Worm (Caenorhabditis elegans) whole organism, L4 larva: ENCODE measurements around the gene hrg-3.

Source experiments
- F10B5.3 ChIP-seq: sonication (generic microtip); optimal IDR thresholded peaks from 2 replicates; lab custom pipeline; 2016; ENCODE audit warnings: mild to moderate bottlenecking, missing genetic modification characterization, missing compliant biosample characterization
- F26F4.8 ChIP-seq: fragments of 200-800 bp; sonication (Bioruptor generic); conservative IDR thresholded peaks from 2 replicates; pipeline ENCODE4 v1.3.6; 2022; ENCODE audit warnings: missing genetic modification characterization, missing compliant biosample characterization
- F37D6.2 ChIP-seq: sonication (generic microtip); optimal IDR thresholded peaks from 2 replicates; lab custom pipeline; 2016; ENCODE audit warnings: mild to moderate bottlenecking, missing genetic modification characterization, missing compliant biosample characterization
- F44E2.7 ChIP-seq: fragments of 200-800 bp; sonication (Bioruptor generic); IDR thresholded peaks from 2 replicates; pipeline ENCODE4 v2.1.2; 2022; ENCODE audit warnings: missing genetic modification characterization, missing compliant biosample characterization
- T20F7.1 ChIP-seq: fragments of 200-800 bp; sonication (Bioruptor generic); optimal IDR thresholded peaks from 2 replicates; lab custom pipeline; 2018; ENCODE audit warnings: mild to moderate bottlenecking, missing genetic modification characterization, missing compliant biosample characterization
- T26A8.4 ChIP-seq: fragments of 200-800 bp; sonication (Bioruptor generic); IDR thresholded peaks from 2 replicates; pipeline ENCODE4 v1.3.6; 2022; ENCODE audit warnings: missing genetic modification characterization, missing compliant biosample characterization
- Y105C5A.15 ChIP-seq: fragments of 200-800 bp; sonication (Bioruptor generic); IDR thresholded peaks from 2 replicates; pipeline ENCODE4 v1.3.6; 2022; ENCODE audit warnings: missing genetic modification characterization, missing compliant biosample characterization
- Y48G9A.11 ChIP-seq: fragments of 200-800 bp; sonication (Bioruptor generic); IDR thresholded peaks from 2 replicates; pipeline ENCODE4 v1.3.6; 2022; ENCODE audit warnings: missing genetic modification reagents, missing genetic modification characterization, missing compliant biosample characterization
- ZK337.2 ChIP-seq: fragments of 200-800 bp; sonication (Bioruptor generic); IDR thresholded peaks from 2 replicates; pipeline ENCODE4 v1.3.6; 2022; ENCODE audit warnings: missing genetic modification reagents, missing genetic modification characterization, missing compliant biosample characterization
- ZK546.5 ChIP-seq, 2 experiments: sonication (generic microtip); optimal IDR thresholded peaks; 2 replicates each; lab custom pipeline; 2017; ENCODE audit warnings: missing biosample characterization in 2 of 2, missing genetic modification characterization in 2 of 2
- attf-4 ChIP-seq: sonication (generic microtip); optimal IDR thresholded peaks from 3 replicates; lab custom pipeline; 2017; ENCODE audit warnings: missing biosample characterization, missing genetic modification characterization
- ceh-20 ChIP-seq: fragments of 200-800 bp; sonication (Bioruptor generic); IDR thresholded peaks from 2 replicates; pipeline ENCODE4 v1.3.6; 2022; ENCODE audit warnings: missing genetic modification reagents, missing genetic modification characterization, missing compliant biosample characterization
- ceh-28 ChIP-seq: fragments of 150-350 bp; optimal IDR thresholded peaks from 2 replicates; lab custom pipeline; 2014; ENCODE audit warnings: missing biosample characterization, missing genetic modification reagents, missing genetic modification characterization
- ceh-32 ChIP-seq: sonication (generic microtip); optimal IDR thresholded peaks from 2 replicates; lab custom pipeline; 2016; ENCODE audit warnings: mild to moderate bottlenecking, missing genetic modification characterization, missing compliant biosample characterization; ENCODE audit not compliant: poor library complexity
- ceh-44 ChIP-seq: fragments of 200-800 bp; sonication (Bioruptor generic); IDR thresholded peaks from 2 replicates; pipeline ENCODE4 v1.3.6; 2022; ENCODE audit warnings: missing genetic modification reagents, missing genetic modification characterization, missing compliant biosample characterization
- ceh-62 ChIP-seq: sonication (generic microtip); optimal IDR thresholded peaks from 2 replicates; lab custom pipeline; 2017; ENCODE audit warnings: missing biosample characterization, missing genetic modification characterization
- ceh-82 ChIP-seq: sonication (generic microtip); optimal IDR thresholded peaks from 2 replicates; lab custom pipeline; 2017; ENCODE audit warnings: missing biosample characterization, missing genetic modification characterization
- ces-1 ChIP-seq: fragments of 150-350 bp; sonication (generic microtip); optimal IDR thresholded peaks from 4 replicates; lab custom pipeline; 2014; ENCODE audit warnings: missing biosample characterization, missing genetic modification reagents, missing genetic modification characterization
- ctbp-1 ChIP-seq: fragments of 200-800 bp; sonication (Bioruptor generic); IDR thresholded peaks from 2 replicates; pipeline ENCODE4 v1.3.6; 2022; ENCODE audit warnings: missing genetic modification reagents, missing genetic modification characterization, missing compliant biosample characterization
- daf-8 ChIP-seq: fragments of 200-800 bp; sonication (Bioruptor generic); IDR thresholded peaks from 2 replicates; pipeline ENCODE4 v1.3.6; 2022; ENCODE audit warnings: missing genetic modification characterization, missing compliant biosample characterization
- dmd-6 ChIP-seq: fragments of 200-800 bp; sonication (Bioruptor generic); IDR thresholded peaks from 2 replicates; pipeline ENCODE4 v1.3.6; 2022; ENCODE audit warnings: missing genetic modification reagents, missing genetic modification characterization, missing compliant biosample characterization
- dmd-8 ChIP-seq: fragments of 200-800 bp; sonication (Bioruptor generic); IDR thresholded peaks from 2 replicates; pipeline ENCODE4 v1.3.6; 2022; ENCODE audit warnings: missing genetic modification characterization, missing compliant biosample characterization
- dve-1 ChIP-seq: sonication (generic microtip); optimal IDR thresholded peaks from 2 replicates; lab custom pipeline; 2017; ENCODE audit warnings: antibody characterized with exemption, mild to moderate bottlenecking, missing genetic modification characterization, missing compliant biosample characterization; ENCODE audit not compliant: insufficient read depth
- egl-27 ChIP-seq: sonication (generic microtip); optimal IDR thresholded peaks from 3 replicates; lab custom pipeline; 2017; ENCODE audit warnings: missing biosample characterization, missing genetic modification reagents, missing genetic modification characterization
- egl-43 ChIP-seq: fragments of 200-800 bp; sonication (Bioruptor generic); IDR thresholded peaks from 2 replicates; pipeline ENCODE4 v1.3.6; 2022; ENCODE audit warnings: missing genetic modification reagents, missing genetic modification characterization, missing compliant biosample characterization
- fkh-10 ChIP-seq: fragments of 150-350 bp; optimal IDR thresholded peaks from 2 replicates; lab custom pipeline; 2014; ENCODE audit warnings: missing biosample characterization, missing genetic modification reagents, missing genetic modification characterization
- fos-1 ChIP-seq: fragments of 150-350 bp; optimal IDR thresholded peaks from 2 replicates; lab custom pipeline; 2014; ENCODE audit warnings: missing biosample characterization, missing genetic modification characterization
- hmg-1.1 ChIP-seq: fragments of 200-800 bp; sonication (Bioruptor generic); IDR thresholded peaks from 2 replicates; pipeline ENCODE4 v1.3.6; 2022; ENCODE audit warnings: missing genetic modification reagents, missing genetic modification characterization, missing compliant biosample characterization
- lin-29 ChIP-seq: fragments of 200-800 bp; sonication (Bioruptor generic); IDR thresholded peaks from 2 replicates; pipeline ENCODE4 v1.3.6; 2022; ENCODE audit warnings: missing genetic modification reagents, missing genetic modification characterization, missing compliant biosample characterization
- lsy-2 ChIP-seq, 2 experiments: fragments of 150-350 bp in 1 of 2; sonication (generic microtip) in 1 of 2; optimal IDR thresholded peaks; 2 replicates each; lab custom pipeline; 2014 to 2017; ENCODE audit warnings: missing biosample characterization in 2 of 2, missing genetic modification characterization in 2 of 2
- madf-9 ChIP-seq: fragments of 200-800 bp; sonication (Bioruptor generic); conservative IDR thresholded peaks from 2 replicates; pipeline ENCODE4 v1.3.6; 2022; ENCODE audit warnings: missing genetic modification reagents, missing genetic modification characterization, missing compliant biosample characterization
- mdt-29 ChIP-seq: fragments of 200-800 bp; sonication (Bioruptor generic); IDR thresholded peaks from 2 replicates; pipeline ENCODE4 v1.3.6; 2022; ENCODE audit warnings: missing genetic modification reagents, missing genetic modification characterization, missing compliant biosample characterization
- mep-1 ChIP-seq: fragments of 150-350 bp; sonication (generic microtip); optimal IDR thresholded peaks from 3 replicates; lab custom pipeline; 2014; ENCODE audit warnings: missing biosample characterization, missing genetic modification characterization
- mxl-2 ChIP-seq: fragments of 200-800 bp; sonication (Bioruptor generic); conservative IDR thresholded peaks from 2 replicates; pipeline ENCODE4 v1.3.6; 2022; ENCODE audit warnings: missing genetic modification reagents, missing genetic modification characterization, missing compliant biosample characterization
- nhr-10 ChIP-seq: fragments of 150-350 bp; optimal IDR thresholded peaks from 2 replicates; lab custom pipeline; 2014; ENCODE audit warnings: missing biosample characterization, missing genetic modification characterization
- nhr-102 ChIP-seq: sonication (generic microtip); optimal IDR thresholded peaks from 2 replicates; lab custom pipeline; 2016; ENCODE audit warnings: mild to moderate bottlenecking, missing genetic modification characterization, moderate library complexity, missing compliant biosample characterization
- nhr-11 ChIP-seq: fragments of 150-350 bp; optimal IDR thresholded peaks from 2 replicates; lab custom pipeline; 2014; ENCODE audit warnings: missing biosample characterization, missing genetic modification characterization
- nhr-25 ChIP-seq: sonication (generic microtip); optimal IDR thresholded peaks from 2 replicates; lab custom pipeline; 2017; ENCODE audit warnings: missing genetic modification characterization, mild to moderate bottlenecking, missing compliant biosample characterization, antibody characterized with exemption, moderate library complexity, borderline replicate concordance; ENCODE audit not compliant: insufficient read depth
- nhr-28 ChIP-seq: fragments of 150-350 bp; optimal IDR thresholded peaks from 2 replicates; lab custom pipeline; 2014; ENCODE audit warnings: missing biosample characterization, missing genetic modification characterization
- nhr-42 ChIP-seq: fragments of 200-800 bp; sonication (Bioruptor generic); IDR thresholded peaks from 2 replicates; pipeline ENCODE4 v1.3.6; 2022; ENCODE audit warnings: missing genetic modification characterization, missing compliant biosample characterization
- nhr-77 ChIP-seq: fragments of 150-350 bp; optimal IDR thresholded peaks from 2 replicates; lab custom pipeline; 2014; ENCODE audit warnings: missing biosample characterization, missing genetic modification characterization
- pha-4 ChIP-seq, 2 experiments: fragments of 150-350 bp in 1 of 2; fragments of 200-800 bp in 1 of 2; sonication (Bioruptor generic) in 1 of 2; IDR thresholded peaks in 1 of 2; optimal IDR thresholded peaks in 1 of 2; 2 replicates each; pipeline versions ENCODE4 v1.3.6 to Lab custom; 2014 to 2022; ENCODE audit warnings: missing genetic modification characterization in 2 of 2, missing genetic modification reagents in 2 of 2, missing biosample characterization in 1 of 2, missing compliant biosample characterization in 1 of 2
- pqm-1 ChIP-seq: sonication (generic microtip); optimal IDR thresholded peaks from 2 replicates; lab custom pipeline; 2017; ENCODE audit warnings: missing biosample characterization, missing genetic modification characterization
- snpc-1.2 ChIP-seq: fragments of 200-800 bp; sonication (Bioruptor generic); IDR thresholded peaks from 2 replicates; pipeline ENCODE4 v1.3.6; 2022; ENCODE audit warnings: missing genetic modification reagents, missing genetic modification characterization, missing compliant biosample characterization
- snpc-4 ChIP-seq: fragments of 150-350 bp; optimal IDR thresholded peaks from 2 replicates; lab custom pipeline; 2014; ENCODE audit warnings: missing biosample characterization, missing genetic modification characterization
- spr-3 ChIP-seq: fragments of 200-800 bp; sonication (Bioruptor generic); optimal IDR thresholded peaks from 2 replicates; lab custom pipeline; 2018; ENCODE audit warnings: mild to moderate bottlenecking, missing genetic modification characterization, missing compliant biosample characterization
- tra-1 ChIP-seq: fragments of 200-800 bp; sonication (Bioruptor generic); IDR thresholded peaks from 2 replicates; pipeline ENCODE4 v1.3.6; 2022; ENCODE audit warnings: missing genetic modification reagents, missing genetic modification characterization, missing compliant biosample characterization
- zip-11 ChIP-seq: fragments of 200-800 bp; sonication (Bioruptor generic); IDR thresholded peaks from 2 replicates; pipeline ENCODE4 v1.3.6; 2022; ENCODE audit warnings: missing genetic modification characterization, missing compliant biosample characterization
- zip-2 ChIP-seq: fragments of 150-350 bp; optimal IDR thresholded peaks from 2 replicates; lab custom pipeline; 2014; ENCODE audit warnings: missing biosample characterization, missing genetic modification characterization
- ztf-7 ChIP-seq: fragments of 150-350 bp; optimal IDR thresholded peaks from 2 replicates; lab custom pipeline; 2014; ENCODE audit warnings: missing biosample characterization, missing genetic modification characterization

The hrg-3 gene

ce11 chrV:9729462-9730162, 26.7 kb upstream of the hrg-3 start, which contains the start of the genes aagr-3 and drap-1 (continued):
- TF ChIP-seq dmd-8, result no peak
- no peak for TF ChIP-seq pha-4 (GFP tag; IDR thresholded peaks at IDR 0.05; lab: Robert Waterston, UW)
- peak; percentile 67 for TF ChIP-seq pha-4 (tag; optimal IDR thresholded peaks at IDR 0.05; lab: Kevin White, UChicago)
- TF ChIP-seq lsy-2 (tag; optimal IDR thresholded peaks at IDR 0.05; lab: Kevin White, UChicago), result peak in 1 of 2 experiments; percentile 89
- TF ChIP-seq nhr-42, result no peak
- TF ChIP-seq egl-27 (tag; lab: Kevin White, UChicago), result no peak
- TF ChIP-seq zip-11 (GFP tag; lab: Robert Waterston, UW), result no peak
- peak; percentile 63 for TF ChIP-seq T20F7.1
- TF ChIP-seq F44E2.7, result no peak
- no peak for TF ChIP-seq nhr-25 (tag; lab: Kevin White, UChicago)
- TF ChIP-seq F26F4.8 (GFP tag; lab: Robert Waterston, UW), result no peak
- TF ChIP-seq ztf-7 (tag; lab: Kevin White, UChicago), result no peak
- TF ChIP-seq Y105C5A.15, result no peak
- TF ChIP-seq mdt-29 (GFP tag; lab: Robert Waterston, UW), result no peak
- no peak for TF ChIP-seq fos-1 (tag; lab: Kevin White, UChicago)
- no peak for TF ChIP-seq ceh-62 (tag; lab: Kevin White, UChicago)
- peak; percentile 4 for TF ChIP-seq fkh-10 (GFP tag; lab: Kevin White, UChicago)
- TF ChIP-seq daf-8 (GFP tag; lab: Robert Waterston, UW), result no peak
- TF ChIP-seq T26A8.4 (GFP tag; lab: Robert Waterston, UW), result no peak
- 0 out of 2 replicates have a peak, but pooled peaks have one; percentile 34 for TF ChIP-seq ctbp-1 (GFP tag; lab: Robert Waterston, UW)
- TF ChIP-seq ceh-20 (GFP tag; lab: Robert Waterston, UW), result no peak
- TF ChIP-seq snpc-4 (tag; lab: Kevin White, UChicago), result no peak
- TF ChIP-seq madf-9 (GFP tag; lab: Robert Waterston, UW), result no peak
- no peak for TF ChIP-seq nhr-10 (tag; lab: Kevin White, UChicago)
- no peak for TF ChIP-seq spr-3 (GFP tag; lab: Kevin White, UChicago)
- no peak for TF ChIP-seq ZK546.5 (tag; optimal IDR thresholded peaks at IDR 0.05; lab: Kevin White, UChicago)
- TF ChIP-seq Y48G9A.11 (GFP tag; lab: Robert Waterston, UW), result no peak
- no peak for TF ChIP-seq ZK337.2 (GFP tag; lab: Robert Waterston, UW)
- no peak for TF ChIP-seq tra-1 (GFP tag; lab: Robert Waterston, UW)
- peak; percentile 66 for TF ChIP-seq nhr-77 (tag; lab: Kevin White, UChicago)
- TF ChIP-seq pqm-1, result peak; percentile 27
- TF ChIP-seq ceh-44 (GFP tag; lab: Robert Waterston, UW), result no peak
- no peak for TF ChIP-seq ceh-28
- TF ChIP-seq mep-1, result peak; percentile 77
- TF ChIP-seq lin-29 (GFP tag; lab: Robert Waterston, UW), result no peak
- TF ChIP-seq dve-1 (tag; lab: Kevin White, UChicago), result peak; percentile 65
- TF ChIP-seq F37D6.2 (tag; lab: Kevin White, UChicago), result no peak
- TF ChIP-seq nhr-102 (tag; lab: Kevin White, UChicago), result peak; percentile 10
- no peak for TF ChIP-seq mxl-2 (GFP tag; lab: Robert Waterston, UW)
- TF ChIP-seq ceh-82 (tag; lab: Kevin White, UChicago), result no peak
- no peak for TF ChIP-seq snpc-1.2 (GFP tag; lab: Robert Waterston, UW)
- no peak for TF ChIP-seq zip-2 (tag; lab: Kevin White, UChicago)
- TF ChIP-seq attf-4, result no peak
- TF ChIP-seq F10B5.3 (tag; lab: Kevin White, UChicago), result no peak
- TF ChIP-seq ces-1, result no peak
- TF ChIP-seq nhr-11 (tag; lab: Kevin White, UChicago), result no peak
- TF ChIP-seq ceh-32 (tag; lab: Kevin White, UChicago), result no peak
- no peak for TF ChIP-seq egl-43 (GFP tag; lab: Robert Waterston, UW)
- TF ChIP-seq nhr-28 (tag; lab: Kevin White, UChicago), result peak; percentile 57
- TF ChIP-seq dmd-6 (GFP tag; lab: Robert Waterston, UW), result peak; percentile 40; the same call in 1 of the 2 replicates
- TF ChIP-seq hmg-1.1, result peak; percentile 39; the same call in 1 of the 2 replicates
